Fruit fly (Drosophila melanogaster): ENCODE measurements around the gene CG15894.

- TF ChIP-seq Ets98B (GFP tag; IDR thresholded peaks at IDR 0.05) (no peak), CG15710 (tag; optimal IDR thresholded peaks at IDR 0.05) (no peak), CG17806 (tag; optimal IDR thresholded peaks at IDR 0.05) (no peak)
Measured at dm6 chrX:6311516-6311915, 2.5 kb downstream of the CG15894 start.

Data from whole organism, pupa.